Fruit fly (Drosophila melanogaster) whole organism, prepupa: ENCODE measurements around the gene CG2059.
A peak's percentile ranks its signal among the peaks of the same experiment; 100 is the strongest.

Experiments
- Blimp-1 ChIP-seq: fragments of 200-800 bp; sonication (Bioruptor generic); optimal IDR thresholded peaks from 3 replicates; lab custom pipeline; 2017; ENCODE audit warnings: missing biosample characterization, missing genetic modification characterization, mild to moderate bottlenecking, moderate library complexity, missing genetic modification reagents
- CG10631 ChIP-seq: fragments of 200-800 bp; sonication (Bioruptor generic); optimal IDR thresholded peaks from 2 replicates; lab custom pipeline; 2016; ENCODE audit warnings: missing biosample characterization, missing genetic modification characterization
- CG10669 ChIP-seq: fragments of 200-800 bp; sonication (Bioruptor generic); optimal IDR thresholded peaks from 3 replicates; lab custom pipeline; 2018; ENCODE audit warnings: missing biosample characterization, mild to moderate bottlenecking, missing genetic modification characterization, moderate library complexity
- CG11762 ChIP-seq: fragments of 200-800 bp; sonication (Bioruptor generic); optimal IDR thresholded peaks from 3 replicates; lab custom pipeline; 2016; ENCODE audit warnings: missing biosample characterization, missing genetic modification characterization; ENCODE audit not compliant: insufficient read depth
- CG11902 ChIP-seq: fragments of 200-800 bp; sonication (Bioruptor generic); optimal IDR thresholded peaks from 3 replicates; lab custom pipeline; 2016; ENCODE audit warnings: missing biosample characterization, missing genetic modification characterization
- CG15336 ChIP-seq: fragments of 200-800 bp; sonication (Bioruptor generic); IDR thresholded peaks from 2 replicates; pipeline ENCODE4 v1.3.6; 2022; ENCODE audit warnings: missing biosample characterization, missing genetic modification characterization
- CG16779 ChIP-seq: fragments of 200-800 bp; sonication (Bioruptor generic); optimal IDR thresholded peaks from 3 replicates; lab custom pipeline; 2017; ENCODE audit warnings: missing biosample characterization, mild to moderate bottlenecking, missing genetic modification characterization
- CG3032 ChIP-seq: fragments of 200-800 bp; optimal IDR thresholded peaks from 2 replicates; lab custom pipeline; 2019; ENCODE audit warnings: missing biosample characterization, mild to moderate bottlenecking, missing genetic modification characterization, moderate library complexity
- CG31627 ChIP-seq: fragments of 200-800 bp; sonication (Bioruptor generic); optimal IDR thresholded peaks from 3 replicates; lab custom pipeline; 2016; ENCODE audit warnings: missing biosample characterization, missing genetic modification characterization
- CG34406 ChIP-seq: fragments of 200-800 bp; sonication (Bioruptor generic); optimal IDR thresholded peaks from 3 replicates; lab custom pipeline; 2016; ENCODE audit warnings: missing biosample characterization, missing genetic modification characterization
- CG3919 ChIP-seq: fragments of 200-800 bp; sonication (Bioruptor generic); optimal IDR thresholded peaks from 3 replicates; lab custom pipeline; 2016; ENCODE audit warnings: missing biosample characterization, missing genetic modification characterization
- CG6163 ChIP-seq: fragments of 200-800 bp; sonication (Bioruptor generic); IDR thresholded peaks from 3 replicates; pipeline ENCODE4 v1.3.6; 2022; ENCODE audit warnings: missing biosample characterization, missing genetic modification characterization
- CG6792 ChIP-seq: fragments of 200-800 bp; sonication (Bioruptor generic); optimal IDR thresholded peaks from 3 replicates; lab custom pipeline; 2016; ENCODE audit warnings: missing biosample characterization, missing genetic modification characterization
- CG6808 ChIP-seq: fragments of 200-800 bp; sonication (Bioruptor generic); optimal IDR thresholded peaks from 3 replicates; lab custom pipeline; 2017; ENCODE audit warnings: missing biosample characterization, missing genetic modification characterization, mild to moderate bottlenecking, moderate library complexity, missing genetic modification reagents
- CG6854 ChIP-seq: fragments of 200-800 bp; sonication (Bioruptor generic); optimal IDR thresholded peaks from 2 replicates; lab custom pipeline; 2017; ENCODE audit warnings: missing biosample characterization, mild to moderate bottlenecking, missing genetic modification characterization
- CG7368 ChIP-seq: fragments of 200-800 bp; sonication (Bioruptor generic); optimal IDR thresholded peaks from 3 replicates; lab custom pipeline; 2016; ENCODE audit warnings: missing biosample characterization, missing genetic modification characterization
- CG8119 ChIP-seq: fragments of 200-800 bp; sonication (Bioruptor generic); IDR thresholded peaks from 3 replicates; pipeline ENCODE4 v1.3.6; 2022; ENCODE audit warnings: missing biosample characterization, missing genetic modification characterization
- CG8632 ChIP-seq: fragments of 200-800 bp; sonication (Bioruptor generic); optimal IDR thresholded peaks from 3 replicates; lab custom pipeline; 2016; ENCODE audit warnings: missing biosample characterization, missing genetic modification characterization
- Eip75B ChIP-seq: fragments of 200-800 bp; sonication (Bioruptor generic); optimal IDR thresholded peaks from 3 replicates; lab custom pipeline; 2016; ENCODE audit warnings: missing biosample characterization, missing genetic modification characterization
- Eip78C ChIP-seq: fragments of 200-800 bp; sonication (Bioruptor generic); peaks from one replicate; lab custom pipeline; 2016; ENCODE audit warnings: missing biosample characterization, missing genetic modification characterization
- Eip93F ChIP-seq: fragments of 200-800 bp; sonication (Bioruptor generic); optimal IDR thresholded peaks from 2 replicates; lab custom pipeline; 2016; ENCODE audit warnings: missing biosample characterization, mild to moderate bottlenecking, missing genetic modification characterization
- Ets96B ChIP-seq: fragments of 200-800 bp; optimal IDR thresholded peaks from 2 replicates; lab custom pipeline; 2019; ENCODE audit warnings: missing biosample characterization, mild to moderate bottlenecking, missing genetic modification characterization, moderate library complexity
- Gug ChIP-seq: fragments of 200-800 bp; sonication (Bioruptor generic); IDR thresholded peaks from 2 replicates; pipeline ENCODE4 v1.3.6; 2022; ENCODE audit warnings: missing biosample characterization, missing genetic modification characterization
- Hr38 ChIP-seq: sonication (Bioruptor generic); optimal IDR thresholded peaks from 2 replicates; lab custom pipeline; 2016; ENCODE audit warnings: missing biosample characterization, missing genetic modification characterization
- Hr4 ChIP-seq: fragments of 200-800 bp; sonication (Bioruptor generic); optimal IDR thresholded peaks from 3 replicates; lab custom pipeline; 2016; ENCODE audit warnings: missing biosample characterization, missing genetic modification characterization
- Lpt ChIP-seq: fragments of 200-800 bp; sonication (Bioruptor generic); optimal IDR thresholded peaks from 3 replicates; lab custom pipeline; 2016; ENCODE audit warnings: missing biosample characterization, missing genetic modification characterization
- Met ChIP-seq: fragments of 200-800 bp; sonication (Bioruptor generic); optimal IDR thresholded peaks from 3 replicates; lab custom pipeline; 2016; ENCODE audit warnings: missing biosample characterization, missing genetic modification characterization
- OdsH ChIP-seq: fragments of 200-800 bp; sonication (Bioruptor generic); optimal IDR thresholded peaks from 3 replicates; lab custom pipeline; 2016; ENCODE audit warnings: missing biosample characterization, missing genetic modification characterization
- Smox ChIP-seq: fragments of 200-800 bp; sonication (Bioruptor generic); optimal IDR thresholded peaks from 3 replicates; lab custom pipeline; 2016; ENCODE audit warnings: missing biosample characterization, missing genetic modification characterization
- Sox15 ChIP-seq: fragments of 200-800 bp; sonication (Bioruptor generic); optimal IDR thresholded peaks from 3 replicates; lab custom pipeline; 2016; ENCODE audit warnings: missing biosample characterization, missing genetic modification characterization
- achi ChIP-seq: fragments of 200-800 bp; sonication (Bioruptor generic); optimal IDR thresholded peaks from 3 replicates; lab custom pipeline; 2016; ENCODE audit warnings: missing biosample characterization, missing genetic modification characterization
- acj6 ChIP-seq: fragments of 200-800 bp; sonication (Bioruptor generic); optimal IDR thresholded peaks from 3 replicates; lab custom pipeline; 2016; ENCODE audit warnings: missing biosample characterization, missing genetic modification characterization
- cyc ChIP-seq: fragments of 200-800 bp; sonication (Bioruptor generic); optimal IDR thresholded peaks from 3 replicates; lab custom pipeline; 2016; ENCODE audit warnings: missing biosample characterization, missing genetic modification characterization
- dac ChIP-seq: fragments of 200-800 bp; sonication (Bioruptor generic); optimal IDR thresholded peaks from 2 replicates; lab custom pipeline; 2017; ENCODE audit warnings: missing biosample characterization, mild to moderate bottlenecking, missing genetic modification characterization
- eg ChIP-seq: fragments of 200-800 bp; sonication (Bioruptor generic); IDR thresholded peaks from 3 replicates; pipeline ENCODE4 v1.3.6; 2022; ENCODE audit warnings: missing biosample characterization, missing genetic modification characterization
- esn ChIP-seq: fragments of 200-800 bp; sonication (Bioruptor generic); optimal IDR thresholded peaks from 2 replicates; lab custom pipeline; 2016; ENCODE audit warnings: missing biosample characterization, mild to moderate bottlenecking, missing genetic modification characterization, moderate library complexity
- fd85E ChIP-seq: fragments of 200-800 bp; sonication (Bioruptor generic); optimal IDR thresholded peaks from 3 replicates; lab custom pipeline; 2016; ENCODE audit warnings: missing biosample characterization, missing genetic modification characterization
- fkh ChIP-seq: fragments of 200-800 bp; sonication (Bioruptor generic); optimal IDR thresholded peaks from 3 replicates; lab custom pipeline; 2017; ENCODE audit warnings: missing biosample characterization, mild to moderate bottlenecking, missing genetic modification characterization, moderate library complexity
- lz ChIP-seq: fragments of 200-800 bp; sonication (Bioruptor generic); optimal IDR thresholded peaks from 3 replicates; lab custom pipeline; 2016; ENCODE audit warnings: missing biosample characterization, missing genetic modification characterization
- pdm3 ChIP-seq: fragments of 200-800 bp; sonication (Bioruptor generic); optimal IDR thresholded peaks from 3 replicates; lab custom pipeline; 2016; ENCODE audit warnings: missing biosample characterization, missing genetic modification characterization
- salr ChIP-seq, 2 experiments: fragments of 200-800 bp; sonication (Bioruptor generic); optimal IDR thresholded peaks; 3 replicates each; lab custom pipeline; 2016 to 2018; ENCODE audit warnings: missing biosample characterization in 2 of 2, missing genetic modification characterization in 2 of 2, mild to moderate bottlenecking in 1 of 2
- ss ChIP-seq, 2 experiments: fragments of 200-800 bp; sonication (Bioruptor generic); optimal IDR thresholded peaks; 2 replicates in 1 of 2; 3 replicates in 1 of 2; lab custom pipeline; 2017 to 2018; ENCODE audit warnings: mild to moderate bottlenecking in 2 of 2, missing biosample characterization in 2 of 2, missing genetic modification characterization in 2 of 2, moderate library complexity in 1 of 2
- svp ChIP-seq: fragments of 200-800 bp; sonication (Bioruptor generic); peaks from one replicate; lab custom pipeline; 2016; ENCODE audit warnings: missing biosample characterization, missing genetic modification characterization
- topi ChIP-seq: fragments of 200-800 bp; sonication (Bioruptor generic); optimal IDR thresholded peaks from 3 replicates; lab custom pipeline; 2016; ENCODE audit warnings: missing biosample characterization, missing genetic modification characterization
- vri ChIP-seq: fragments of 200-800 bp; sonication (Bioruptor generic); optimal IDR thresholded peaks from 3 replicates; lab custom pipeline; 2016; ENCODE audit warnings: missing biosample characterization, mild to moderate bottlenecking, missing genetic modification characterization

The CG2059 gene

DNA sequence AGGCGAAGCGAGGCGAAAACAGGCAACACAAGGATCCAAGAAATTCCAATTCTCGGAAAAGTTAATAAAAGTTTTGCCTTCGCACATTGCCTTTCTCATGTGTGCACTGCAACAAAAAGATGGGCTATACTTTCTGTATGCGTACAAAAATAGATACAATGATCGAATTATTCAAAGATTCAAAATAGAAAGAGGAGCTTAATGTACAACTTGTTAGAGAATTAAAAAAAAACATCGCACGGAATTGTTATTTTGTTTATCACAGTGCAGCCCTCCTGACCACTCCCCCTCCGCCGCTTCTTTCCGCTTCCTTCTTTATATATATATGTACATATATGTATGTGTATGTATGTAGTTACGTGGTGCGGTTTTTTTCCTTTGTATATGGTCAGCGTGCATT, 16.2 kb downstream of the CG2059 start (continued):
- peak; percentile 85 for TF ChIP-seq eg (GFP tag; lab: Robert Waterston, UW)
- TF ChIP-seq Hr38: no peak
- TF ChIP-seq Eip93F (GFP tag; lab: Kevin White, UChicago): peak; percentile 93
- TF ChIP-seq salr (GFP tag; optimal IDR thresholded peaks at IDR 0.05; lab: Kevin White, UChicago): peak; percentile 79 to 93
- TF ChIP-seq svp (GFP tag; lab: Kevin White, UChicago): peak; percentile 93
- TF ChIP-seq Sox15 (GFP tag; lab: Kevin White, UChicago): peak; percentile 93
- TF ChIP-seq cyc (GFP tag; lab: Kevin White, UChicago): peak; percentile 96
- TF ChIP-seq Eip78C: peak; percentile 95

DNA sequence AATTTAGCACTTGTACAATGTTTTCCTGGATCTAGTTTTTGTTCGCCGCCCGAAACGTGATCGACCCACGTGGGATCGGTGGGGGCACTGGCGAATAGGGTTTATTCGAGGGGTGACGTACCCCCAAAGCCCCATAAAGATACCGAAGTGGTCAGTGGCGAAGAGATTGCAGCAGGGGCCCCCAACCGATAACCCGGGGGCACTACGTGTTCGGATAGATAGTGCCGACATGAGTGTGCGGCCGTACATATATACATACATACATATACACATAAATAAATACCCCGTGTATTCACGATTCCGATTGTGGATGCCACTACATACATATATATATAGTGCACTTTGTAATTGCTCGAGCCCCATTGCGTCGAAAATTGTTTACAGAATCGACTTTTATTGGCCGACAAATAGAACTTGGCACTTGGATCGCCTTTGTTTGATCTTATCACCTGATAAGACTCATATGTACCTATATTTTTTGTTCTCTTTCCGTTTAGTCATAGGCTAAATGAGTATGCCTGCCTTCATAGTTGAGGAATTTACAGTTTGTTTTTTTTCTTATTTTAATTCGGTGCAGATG, 17.8 kb downstream of the CG2059 start:
- no peak for TF ChIP-seq pdm3 (GFP tag; lab: Kevin White, UChicago)
- no peak for TF ChIP-seq Met (GFP tag; lab: Kevin White, UChicago)
- no peak for TF ChIP-seq CG10631 (GFP tag; lab: Kevin White, UChicago)
- TF ChIP-seq vri (GFP tag; lab: Kevin White, UChicago): peak; percentile 42
- no peak for TF ChIP-seq CG6163
- peak; percentile 19 for TF ChIP-seq CG6808 (GFP tag; lab: Kevin White, UChicago)
- TF ChIP-seq CG11902 (GFP tag; lab: Kevin White, UChicago): no peak
- no peak for TF ChIP-seq esn (GFP tag; lab: Kevin White, UChicago)
- TF ChIP-seq CG6854 (GFP tag; lab: Kevin White, UChicago): no peak
- TF ChIP-seq Eip78C: peak; percentile 50
- no peak for TF ChIP-seq Smox (GFP tag; lab: Kevin White, UChicago)
- peak in 1 of 2 experiments; percentile 9 for TF ChIP-seq ss (GFP tag; optimal IDR thresholded peaks at IDR 0.05; lab: Kevin White, UChicago)
- no peak for TF ChIP-seq Blimp-1
- peak; percentile 98 for TF ChIP-seq svp (GFP tag; lab: Kevin White, UChicago)
- TF ChIP-seq dac (GFP tag; lab: Kevin White, UChicago): no peak
- no peak for TF ChIP-seq cyc (GFP tag; lab: Kevin White, UChicago)
- TF ChIP-seq fkh (GFP tag; lab: Kevin White, UChicago): peak; percentile 62

DNA sequence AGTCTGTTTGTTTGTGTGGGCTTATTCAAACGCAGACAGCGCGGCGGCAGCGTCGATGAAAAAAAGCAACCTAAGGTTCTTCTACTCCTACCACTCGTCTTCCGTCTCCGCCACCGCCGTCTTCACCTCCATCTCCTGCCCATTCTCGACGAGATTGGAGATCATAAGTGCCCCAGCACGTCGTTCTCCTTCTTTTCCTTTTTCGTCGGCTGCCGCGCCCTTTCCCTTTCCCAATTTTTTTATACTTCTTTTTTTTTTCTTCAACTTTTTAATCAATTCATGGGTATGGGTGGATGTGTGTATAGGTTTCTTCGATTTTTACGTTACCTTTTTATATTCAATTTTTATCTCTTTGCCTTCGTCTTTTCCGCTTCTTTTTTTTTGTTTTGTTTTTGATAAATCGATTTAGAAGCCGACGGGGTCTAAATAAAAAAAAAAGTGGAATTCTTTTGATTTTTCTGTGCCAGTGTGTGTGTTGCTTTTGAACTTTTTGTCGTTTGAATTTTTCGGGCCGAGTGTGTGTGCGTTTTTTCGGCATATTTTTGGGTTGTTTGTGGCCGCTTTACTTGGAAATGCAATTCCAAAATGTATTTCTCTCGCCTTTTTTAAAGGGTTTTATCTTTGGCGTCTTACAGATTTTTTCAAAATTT, 18.8 kb downstream of the CG2059 start:
- TF ChIP-seq fkh (GFP tag; lab: Kevin White, UChicago): no peak
- no peak for TF ChIP-seq Lpt (GFP tag; lab: Kevin White, UChicago)
- TF ChIP-seq CG34406 (GFP tag; lab: Kevin White, UChicago): no peak
- TF ChIP-seq CG10669 (GFP tag; lab: Kevin White, UChicago): peak; percentile 42
- TF ChIP-seq vri (GFP tag; lab: Kevin White, UChicago): peak; percentile 47
- no peak for TF ChIP-seq achi (GFP tag; lab: Kevin White, UChicago)
- no peak for TF ChIP-seq CG7368 (GFP tag; lab: Kevin White, UChicago)
- TF ChIP-seq CG6163: peak; percentile 73; the same call in 2 of the 3 replicates
- TF ChIP-seq CG3032 (tag; lab: Kevin White, UChicago): no peak
- no peak for TF ChIP-seq Gug
- TF ChIP-seq CG6854 (GFP tag; lab: Kevin White, UChicago): peak; percentile 50
- peak; percentile 68 for TF ChIP-seq CG6808 (GFP tag; lab: Kevin White, UChicago)
- TF ChIP-seq Sox15 (GFP tag; lab: Kevin White, UChicago): no peak
- no peak for TF ChIP-seq CG15336
- TF ChIP-seq CG31627 (GFP tag; lab: Kevin White, UChicago): no peak
- TF ChIP-seq Hr4 (GFP tag; lab: Kevin White, UChicago): no peak
- TF ChIP-seq fd85E (GFP tag; lab: Kevin White, UChicago): no peak
- no peak for TF ChIP-seq CG8119
- no peak for TF ChIP-seq cyc (GFP tag; lab: Kevin White, UChicago)
- TF ChIP-seq Eip78C: peak; percentile 37
- TF ChIP-seq Ets96B (tag; lab: Kevin White, UChicago): peak; percentile 22
- no peak for TF ChIP-seq CG3919 (GFP tag; lab: Kevin White, UChicago)
- peak; percentile 45 for TF ChIP-seq CG16779 (tag; lab: Kevin White, UChicago)
- TF ChIP-seq Smox (GFP tag; lab: Kevin White, UChicago): no peak
- TF ChIP-seq CG10631 (GFP tag; lab: Kevin White, UChicago): no peak
- no peak for TF ChIP-seq CG11902 (GFP tag; lab: Kevin White, UChicago)
- no peak for TF ChIP-seq CG6792 (GFP tag; lab: Kevin White, UChicago)
- TF ChIP-seq lz (GFP tag; lab: Kevin White, UChicago): no peak
- TF ChIP-seq topi (GFP tag; lab: Kevin White, UChicago): no peak
- TF ChIP-seq CG8632 (GFP tag; lab: Kevin White, UChicago): no peak
- TF ChIP-seq acj6: no peak
- no peak for TF ChIP-seq OdsH (GFP tag; lab: Kevin White, UChicago)
- peak; percentile 22 for TF ChIP-seq Met (GFP tag; lab: Kevin White, UChicago)
- no peak for TF ChIP-seq Eip75B
- no peak for TF ChIP-seq CG11762 (GFP tag; lab: Kevin White, UChicago)
- TF ChIP-seq salr (GFP tag; optimal IDR thresholded peaks at IDR 0.05; lab: Kevin White, UChicago): no peak
